Worm (Caenorhabditis elegans): ENCODE data around the gene C18D11.3.

ce11 chrIII:11823260-11823659, at the start of gene C18D11.3:
- TF ChIP-seq hlh-4 (tag; optimal IDR thresholded peaks at IDR 0.05) (no peak), ceh-8 (GFP tag; optimal IDR thresholded peaks at IDR 0.05) (no peak), nhr-11 (tag; optimal IDR thresholded peaks at IDR 0.05) (no peak), lsy-2 (tag; optimal IDR thresholded peaks at IDR 0.05) (peak; percentile 96 to 99), lin-13 (GFP tag; optimal IDR thresholded peaks at IDR 0.05) (peak; percentile 91), mep-1 (tag; optimal IDR thresholded peaks at IDR 0.05) (peak; percentile 94), elt-3 (tag; optimal IDR thresholded peaks at IDR 0.05) (peak in 4 of 6 experiments; percentile 23 to 91 (median 54)), nhr-12 (tag; optimal IDR thresholded peaks at IDR 0.05) (no peak), fos-1 (tag; optimal IDR thresholded peaks at IDR 0.05) (peak; percentile 77), skn-1 (tag; optimal IDR thresholded peaks at IDR 0.05) (peak; percentile 88), unc-86 (tag; optimal IDR thresholded peaks at IDR 0.05) (peak; percentile 60), mdl-1 (tag; optimal IDR thresholded peaks at IDR 0.05) (peak in 1 of 2 experiments; percentile 96), lin-35 (GFP tag; optimal IDR thresholded peaks at IDR 0.05) (peak; percentile 90 to 93)
